Fruit fly (Drosophila melanogaster) whole organism, embryonic: Measurements from ENCODE around the gene Gdh.

ENCODE experiments used
- B-H2 ChIP-seq: fragments of 200-800 bp; sonication (Bioruptor generic); optimal IDR thresholded peaks from 2 replicates; lab custom pipeline; 2018; ENCODE audit warnings: missing biosample characterization, mild to moderate bottlenecking, missing genetic modification characterization
- Blimp-1 ChIP-seq: fragments of 200-800 bp; sonication (Bioruptor generic); optimal IDR thresholded peaks from 3 replicates; lab custom pipeline; 2018; ENCODE audit warnings: missing biosample characterization, missing genetic modification characterization, mild to moderate bottlenecking, moderate library complexity, missing genetic modification reagents
- CG10274 ChIP-seq: fragments of 200-800 bp; sonication (Bioruptor generic); optimal IDR thresholded peaks from 3 replicates; lab custom pipeline; 2017; ENCODE audit warnings: missing biosample characterization, mild to moderate bottlenecking, missing genetic modification characterization
- CG10565 ChIP-seq: fragments of 200-800 bp; sonication (Bioruptor generic); optimal IDR thresholded peaks from 3 replicates; lab custom pipeline; 2016; ENCODE audit warnings: missing biosample characterization, mild to moderate bottlenecking, missing genetic modification characterization
- CG11398 ChIP-seq: fragments of 200-800 bp; sonication (Bioruptor generic); optimal IDR thresholded peaks from 2 replicates; lab custom pipeline; 2016; ENCODE audit warnings: missing biosample characterization, missing genetic modification characterization
- CG12236 ChIP-seq: fragments of 200-800 bp; sonication (Bioruptor generic); optimal IDR thresholded peaks from 2 replicates; lab custom pipeline; 2016; ENCODE audit warnings: missing biosample characterization, missing genetic modification characterization
- CG16813 ChIP-seq: fragments of 200-800 bp; sonication (Bioruptor generic); IDR thresholded peaks from 3 replicates; pipeline ENCODE4 v1.3.6; 2022; ENCODE audit warnings: missing biosample characterization, missing genetic modification characterization; ENCODE audit not compliant: partially characterized antibody
- CG17328 ChIP-seq: fragments of 200-800 bp; sonication (Bioruptor generic); IDR thresholded peaks from 2 replicates; pipeline ENCODE4 v1.3.6; 2022; ENCODE audit warnings: missing biosample characterization, missing genetic modification characterization
- CG17361 ChIP-seq: fragments of 200-800 bp; sonication (Bioruptor generic); IDR thresholded peaks from 3 replicates; pipeline ENCODE4 v1.3.6; 2022; ENCODE audit warnings: missing biosample characterization, missing genetic modification characterization
- CG2129 ChIP-seq: fragments of 200-800 bp; sonication (Bioruptor generic); IDR thresholded peaks from 2 replicates; pipeline ENCODE4 v1.3.6; 2022; ENCODE audit warnings: missing biosample characterization, missing genetic modification characterization; ENCODE audit not compliant: partially characterized antibody
- CG33213 ChIP-seq: fragments of 200-800 bp; sonication (Bioruptor generic); optimal IDR thresholded peaks from 3 replicates; lab custom pipeline; 2016; ENCODE audit warnings: missing biosample characterization, missing genetic modification characterization
- CG34376 ChIP-seq: fragments of 200-800 bp; sonication (Bioruptor generic); optimal IDR thresholded peaks from 2 replicates; lab custom pipeline; 2018; ENCODE audit warnings: missing biosample characterization, mild to moderate bottlenecking, missing genetic modification characterization
- CG5245 ChIP-seq: fragments of 200-800 bp; sonication (Bioruptor generic); optimal IDR thresholded peaks from 3 replicates; lab custom pipeline; 2016; ENCODE audit warnings: missing biosample characterization, missing genetic modification characterization
- CG5953 ChIP-seq: fragments of 200-800 bp; sonication (Bioruptor generic); IDR thresholded peaks from 2 replicates; pipeline ENCODE4 v1.3.6; 2022; ENCODE audit warnings: missing biosample characterization, missing genetic modification characterization
- CG7357 ChIP-seq: fragments of 200-800 bp; sonication (Bioruptor generic); IDR thresholded peaks from 3 replicates; pipeline ENCODE4 v1.3.6; 2022; ENCODE audit warnings: missing biosample characterization, missing genetic modification characterization
- CG7786 ChIP-seq: fragments of 200-800 bp; sonication (Bioruptor generic); optimal IDR thresholded peaks from 2 replicates; lab custom pipeline; 2016; ENCODE audit warnings: missing biosample characterization, missing genetic modification characterization
- CG8359 ChIP-seq: fragments of 200-800 bp; sonication (Bioruptor generic); optimal IDR thresholded peaks from 2 replicates; lab custom pipeline; 2017; ENCODE audit warnings: missing biosample characterization, mild to moderate bottlenecking, missing genetic modification characterization, borderline replicate concordance
- CG8388 ChIP-seq: fragments of 200-800 bp; sonication (Bioruptor generic); optimal IDR thresholded peaks from 2 replicates; lab custom pipeline; 2019; ENCODE audit warnings: missing biosample characterization, mild to moderate bottlenecking, missing genetic modification characterization, moderate library complexity
- CG9437 ChIP-seq: fragments of 200-800 bp; sonication (Bioruptor generic); optimal IDR thresholded peaks from 2 replicates; lab custom pipeline; 2018; ENCODE audit warnings: missing biosample characterization, mild to moderate bottlenecking, missing genetic modification characterization
- CG9727 ChIP-seq: fragments of 200-800 bp; sonication (Bioruptor generic); optimal IDR thresholded peaks from 3 replicates; lab custom pipeline; 2017; ENCODE audit warnings: missing biosample characterization, mild to moderate bottlenecking, missing genetic modification characterization
- CG9876 ChIP-seq: fragments of 200-800 bp; sonication (Bioruptor generic); optimal IDR thresholded peaks from 2 replicates; lab custom pipeline; 2016; ENCODE audit warnings: missing biosample characterization, missing genetic modification characterization
- Dfd ChIP-seq, 2 experiments: fragments of >200 bp; optimal IDR thresholded peaks; 2 replicates each; lab custom pipeline; 2017; ENCODE audit warnings: missing biosample characterization in 2 of 2, missing genetic modification characterization in 2 of 2
- Doc3 ChIP-seq: fragments of 200-800 bp; sonication (Bioruptor generic); IDR thresholded peaks from 3 replicates; pipeline ENCODE4 v1.3.6; 2022; ENCODE audit warnings: missing biosample characterization, missing genetic modification characterization; ENCODE audit not compliant: partially characterized antibody
- ERR ChIP-seq: fragments of 200-800 bp; sonication (Bioruptor generic); optimal IDR thresholded peaks from 2 replicates; lab custom pipeline; 2016; ENCODE audit warnings: missing biosample characterization, missing genetic modification characterization
- HmgD ChIP-seq: fragments of 200-800 bp; sonication (Bioruptor generic); optimal IDR thresholded peaks from 3 replicates; lab custom pipeline; 2016; ENCODE audit warnings: missing biosample characterization, missing genetic modification characterization
- Hr78 ChIP-seq, 2 experiments: fragments of 200-800 bp in 1 of 2; fragments of >200 bp in 1 of 2; sonication (Bioruptor generic) in 1 of 2; optimal IDR thresholded peaks; 2 replicates each; lab custom pipeline; 2017 to 2019; ENCODE audit warnings: missing biosample characterization in 2 of 2, missing genetic modification characterization in 2 of 2, mild to moderate bottlenecking in 1 of 2, moderate library complexity in 1 of 2
- Hsf ChIP-seq: fragments of 200-800 bp; sonication (Bioruptor generic); optimal IDR thresholded peaks from 3 replicates; lab custom pipeline; 2016; ENCODE audit warnings: missing biosample characterization, missing genetic modification characterization
- Opbp ChIP-seq: fragments of 200-800 bp; sonication (Bioruptor generic); IDR thresholded peaks from 3 replicates; pipeline ENCODE4 v1.3.6; 2022; ENCODE audit warnings: missing biosample characterization, missing genetic modification characterization; ENCODE audit not compliant: partially characterized antibody
- PHDP ChIP-seq: fragments of 200-800 bp; sonication (Bioruptor generic); optimal IDR thresholded peaks from 3 replicates; lab custom pipeline; 2018; ENCODE audit warnings: missing biosample characterization, mild to moderate bottlenecking, missing genetic modification characterization, moderate library complexity
- Spps ChIP-seq: fragments of 200-800 bp; sonication (Bioruptor generic); optimal IDR thresholded peaks from 2 replicates; lab custom pipeline; 2018; ENCODE audit warnings: missing biosample characterization, mild to moderate bottlenecking, missing genetic modification characterization
- ara ChIP-seq: fragments of 200-800 bp; sonication (Bioruptor generic); IDR thresholded peaks from 2 replicates; pipeline ENCODE4 v1.3.6; 2022; ENCODE audit warnings: missing biosample characterization, missing genetic modification characterization
- ci ChIP-seq: fragments of 200-800 bp; sonication (Bioruptor generic); IDR thresholded peaks from 3 replicates; pipeline ENCODE4 v1.3.6; 2022; ENCODE audit warnings: missing biosample characterization, missing genetic modification characterization
- dysf ChIP-seq: fragments of 200-800 bp; sonication (Bioruptor generic); IDR thresholded peaks from 3 replicates; pipeline ENCODE4 v1.3.6; 2022; ENCODE audit warnings: missing biosample characterization, missing genetic modification characterization
- ems ChIP-seq: fragments of 200-800 bp; sonication (Bioruptor generic); optimal IDR thresholded peaks from 3 replicates; lab custom pipeline; 2016; ENCODE audit warnings: missing biosample characterization, missing genetic modification characterization
- eve ChIP-seq, 2 experiments: fragments of >200 bp; optimal IDR thresholded peaks; 2 replicates each; lab custom pipeline; 2017; ENCODE audit warnings: missing biosample characterization in 2 of 2, missing genetic modification characterization in 2 of 2
- fd64A ChIP-seq: fragments of 200-800 bp; sonication (Bioruptor generic); optimal IDR thresholded peaks from 3 replicates; lab custom pipeline; 2018; ENCODE audit warnings: missing biosample characterization, mild to moderate bottlenecking, missing genetic modification characterization
- hth ChIP-seq: fragments of >200 bp; optimal IDR thresholded peaks from 2 replicates; lab custom pipeline; 2017; ENCODE audit warnings: inconsistent platforms
- ind ChIP-seq: fragments of 200-800 bp; sonication (Bioruptor generic); optimal IDR thresholded peaks from 3 replicates; lab custom pipeline; 2016; ENCODE audit warnings: missing biosample characterization, missing genetic modification characterization
- jigr1 ChIP-seq: fragments of 200-800 bp; sonication (Bioruptor generic); IDR thresholded peaks from 3 replicates; pipeline ENCODE4 v1.3.6; 2022; ENCODE audit warnings: missing biosample characterization, missing genetic modification characterization
- knrl ChIP-seq: fragments of 200-800 bp; sonication (Bioruptor generic); IDR thresholded peaks from 3 replicates; pipeline ENCODE4 v1.3.6; 2022; ENCODE audit warnings: missing biosample characterization, missing genetic modification characterization; ENCODE audit not compliant: partially characterized antibody
- lbe ChIP-seq: fragments of 200-800 bp; sonication (Bioruptor generic); optimal IDR thresholded peaks from 2 replicates; lab custom pipeline; 2016; ENCODE audit warnings: missing biosample characterization, mild to moderate bottlenecking, missing genetic modification characterization
- nerfin-1 ChIP-seq: fragments of 200-800 bp; sonication (Bioruptor generic); optimal IDR thresholded peaks from 3 replicates; lab custom pipeline; 2019; ENCODE audit warnings: missing biosample characterization, mild to moderate bottlenecking, missing genetic modification characterization, moderate library complexity
- onecut ChIP-seq: fragments of 200-800 bp; sonication (Bioruptor generic); IDR thresholded peaks from 2 replicates; pipeline ENCODE4 v1.3.6; 2022; ENCODE audit warnings: missing biosample characterization, missing genetic modification characterization
- org-1 ChIP-seq: fragments of 200-800 bp; sonication (Bioruptor generic); optimal IDR thresholded peaks from 2 replicates; lab custom pipeline; 2017; ENCODE audit warnings: missing biosample characterization, missing genetic modification characterization
- pb ChIP-seq: fragments of 200-800 bp; sonication (Bioruptor generic); optimal IDR thresholded peaks from 3 replicates; lab custom pipeline; 2016; ENCODE audit warnings: missing biosample characterization, missing genetic modification characterization
- psq ChIP-seq: fragments of 200-800 bp; sonication (Bioruptor generic); optimal IDR thresholded peaks from 2 replicates; lab custom pipeline; 2017; ENCODE audit warnings: missing biosample characterization, missing genetic modification characterization
- sqz ChIP-seq: fragments of 200-800 bp; sonication (Bioruptor generic); optimal IDR thresholded peaks from 3 replicates; lab custom pipeline; 2018; ENCODE audit warnings: missing biosample characterization, mild to moderate bottlenecking, missing genetic modification characterization
- zen2 ChIP-seq: fragments of 200-800 bp; sonication (Bioruptor generic); IDR thresholded peaks from 3 replicates; pipeline ENCODE4 v1.3.6; 2022; ENCODE audit warnings: missing biosample characterization, missing genetic modification characterization; ENCODE audit not compliant: partially characterized antibody
- zfh1 ChIP-seq: fragments of 200-800 bp; sonication (Bioruptor generic); IDR thresholded peaks from 3 replicates; pipeline ENCODE4 v1.3.6; 2022; ENCODE audit warnings: missing biosample characterization, missing genetic modification characterization

Gene Gdh

dm6 chr3R:23941643-23942424, 1.1 kb downstream of the Gdh start:
- TF ChIP-seq CG11398: no peak
- no peak for TF ChIP-seq lbe
- TF ChIP-seq zen2 (GFP tag; lab: Robert Waterston, UW): no peak
- TF ChIP-seq CG9876 (GFP tag; lab: Kevin White, UChicago): no peak
- no peak for TF ChIP-seq Hr78 (GFP tag; optimal IDR thresholded peaks at IDR 0.05; lab: Kevin White, UChicago)
- no peak for TF ChIP-seq ems (GFP tag; lab: Kevin White, UChicago)
- TF ChIP-seq pb: no peak
- no peak for TF ChIP-seq CG2129
- TF ChIP-seq fd64A (GFP tag; lab: Kevin White, UChicago): no peak
- TF ChIP-seq Doc3 (GFP tag; lab: Robert Waterston, UW): no peak
- TF ChIP-seq Spps (tag; lab: Kevin White, UChicago): no peak
- TF ChIP-seq Hsf: peak; percentile 32
- no peak for TF ChIP-seq psq (GFP tag; lab: Kevin White, UChicago)
- TF ChIP-seq sqz (GFP tag; lab: Kevin White, UChicago): peak; percentile 44
- peak; percentile 90 for TF ChIP-seq onecut (GFP tag; lab: Robert Waterston, UW)
- TF ChIP-seq CG17361: 0 out of 3 replicates have a peak, but pooled peaks have one; percentile 34
- TF ChIP-seq ara (GFP tag; lab: Robert Waterston, UW): 0 out of 2 replicates have a peak, but pooled peaks have one; percentile 49
- no peak for TF ChIP-seq jigr1 (GFP tag; lab: Robert Waterston, UW)
- peak; percentile 27 for TF ChIP-seq Blimp-1 (GFP tag; lab: Kevin White, UChicago)
- no peak for TF ChIP-seq hth (lab: Kevin White, UChicago)
- TF ChIP-seq ERR (GFP tag; lab: Kevin White, UChicago): peak; percentile 30
- peak; percentile 17 for TF ChIP-seq CG9437 (GFP tag; lab: Kevin White, UChicago)
- peak; percentile 46; the same call in 1 of the 2 replicates for TF ChIP-seq CG17328 (GFP tag; lab: Robert Waterston, UW)
- peak; percentile 45 for TF ChIP-seq ind (GFP tag; lab: Kevin White, UChicago)
- no peak for TF ChIP-seq CG7357 (GFP tag; lab: Robert Waterston, UW)
- no peak for TF ChIP-seq nerfin-1 (tag; lab: Kevin White, UChicago)
- TF ChIP-seq CG5953 (GFP tag; lab: Robert Waterston, UW): peak; percentile 36; the same call in 1 of the 2 replicates
- no peak for TF ChIP-seq CG34376
- no peak for TF ChIP-seq B-H2 (GFP tag; lab: Kevin White, UChicago)
- TF ChIP-seq CG33213 (GFP tag; lab: Kevin White, UChicago): no peak
- no peak for TF ChIP-seq CG10565 (GFP tag; lab: Kevin White, UChicago)
- peak; percentile 48; the same call in 1 of the 3 replicates for TF ChIP-seq dysf (GFP tag; lab: Robert Waterston, UW)
- peak; percentile 33 for TF ChIP-seq CG9727 (GFP tag; lab: Kevin White, UChicago)
- TF ChIP-seq eve (GFP tag; optimal IDR thresholded peaks at IDR 0.05; lab: Kevin White, UChicago): peak in 1 of 2 experiments; percentile 39
- 0 out of 3 replicates have a peak, but pooled peaks have one; percentile 40 for TF ChIP-seq zfh1 (GFP tag; lab: Robert Waterston, UW)
- no peak for TF ChIP-seq CG16813 (GFP tag; lab: Robert Waterston, UW)
- no peak for TF ChIP-seq Dfd (GFP tag; optimal IDR thresholded peaks at IDR 0.05; lab: Kevin White, UChicago)
- TF ChIP-seq CG7786 (GFP tag; lab: Kevin White, UChicago): peak; percentile 31
- no peak for TF ChIP-seq CG10274 (GFP tag; lab: Kevin White, UChicago)
- peak; percentile 69; the same call in 2 of the 3 replicates for TF ChIP-seq ci (GFP tag; lab: Robert Waterston, UW)
- TF ChIP-seq HmgD (GFP tag; lab: Kevin White, UChicago): no peak
- no peak for TF ChIP-seq Opbp (GFP tag; lab: Robert Waterston, UW)
- no peak for TF ChIP-seq org-1 (GFP tag; lab: Kevin White, UChicago)
- no peak for TF ChIP-seq CG8359 (GFP tag; lab: Kevin White, UChicago)
- no peak for TF ChIP-seq CG5245 (GFP tag; lab: Kevin White, UChicago)
- peak; percentile 48 for TF ChIP-seq PHDP
- TF ChIP-seq CG8388 (GFP tag; lab: Kevin White, UChicago): peak; percentile 24
- no peak for TF ChIP-seq CG12236
- TF ChIP-seq knrl (GFP tag; lab: Robert Waterston, UW): no peak
